Worm (Caenorhabditis elegans): ENCODE measurements around the gene ddo-3.
A peak's percentile ranks its signal among the peaks of the same experiment; 100 is the strongest.

The ddo-3 gene

DNA sequence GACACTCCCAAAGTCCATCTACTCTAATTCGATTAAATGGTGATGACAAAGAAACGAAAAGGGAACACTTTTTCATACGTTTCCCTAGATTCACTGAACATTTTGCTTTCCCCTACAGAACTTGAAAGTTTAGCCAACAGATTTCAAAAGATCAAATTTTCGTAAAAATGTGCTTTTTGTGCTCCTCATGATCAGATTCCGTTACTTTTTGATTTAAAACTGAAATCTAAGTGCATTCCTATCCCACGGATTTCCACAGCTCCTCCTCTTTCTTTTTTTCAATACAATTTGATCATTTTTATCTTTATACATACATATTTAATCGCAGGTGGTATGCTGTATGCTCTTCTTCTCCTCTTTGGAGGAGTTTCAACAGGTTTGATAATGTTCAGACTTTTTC, at the start of gene ddo-3:
TSS of gene ddo-3 (plus strand) at position 301 of the 400 bp plus-strand sequence.
- TF ChIP-seq rpc-1 (optimal IDR thresholded peaks at IDR 0.05) (no peak), rpc-1 (tag; optimal IDR thresholded peaks at IDR 0.05) (no peak), egl-44 (GFP tag; IDR thresholded peaks at IDR 0.05) (no peak), ztf-22 (GFP tag; optimal IDR thresholded peaks at IDR 0.05) (no peak), zfh-2 (GFP tag; conservative IDR thresholded peaks at IDR 0.05) (no peak), xnd-1 (tag; optimal IDR thresholded peaks at IDR 0.05) (no peak), F33H1.4 (GFP tag; IDR thresholded peaks at IDR 0.05) (no peak), sea-2 (GFP tag; IDR thresholded peaks at IDR 0.05) (no peak), F23B12.7 (tag; optimal IDR thresholded peaks at IDR 0.05; ENCODE audit: insufficient read depth) (no peak), dpff-1 (tag; optimal IDR thresholded peaks at IDR 0.05) (no peak), lsy-27 (tag; optimal IDR thresholded peaks at IDR 0.05; ENCODE audit: borderline replicate concordance, insufficient read depth) (no peak), F10E7.11 (tag; optimal IDR thresholded peaks at IDR 0.05) (no peak), Y56A3A.18 (GFP tag; IDR thresholded peaks at IDR 0.05) (no peak), rec-8 (tag; optimal IDR thresholded peaks at IDR 0.05) (no peak), dpl-1 (GFP tag; optimal IDR thresholded peaks at IDR 0.05) (no peak)

DNA sequence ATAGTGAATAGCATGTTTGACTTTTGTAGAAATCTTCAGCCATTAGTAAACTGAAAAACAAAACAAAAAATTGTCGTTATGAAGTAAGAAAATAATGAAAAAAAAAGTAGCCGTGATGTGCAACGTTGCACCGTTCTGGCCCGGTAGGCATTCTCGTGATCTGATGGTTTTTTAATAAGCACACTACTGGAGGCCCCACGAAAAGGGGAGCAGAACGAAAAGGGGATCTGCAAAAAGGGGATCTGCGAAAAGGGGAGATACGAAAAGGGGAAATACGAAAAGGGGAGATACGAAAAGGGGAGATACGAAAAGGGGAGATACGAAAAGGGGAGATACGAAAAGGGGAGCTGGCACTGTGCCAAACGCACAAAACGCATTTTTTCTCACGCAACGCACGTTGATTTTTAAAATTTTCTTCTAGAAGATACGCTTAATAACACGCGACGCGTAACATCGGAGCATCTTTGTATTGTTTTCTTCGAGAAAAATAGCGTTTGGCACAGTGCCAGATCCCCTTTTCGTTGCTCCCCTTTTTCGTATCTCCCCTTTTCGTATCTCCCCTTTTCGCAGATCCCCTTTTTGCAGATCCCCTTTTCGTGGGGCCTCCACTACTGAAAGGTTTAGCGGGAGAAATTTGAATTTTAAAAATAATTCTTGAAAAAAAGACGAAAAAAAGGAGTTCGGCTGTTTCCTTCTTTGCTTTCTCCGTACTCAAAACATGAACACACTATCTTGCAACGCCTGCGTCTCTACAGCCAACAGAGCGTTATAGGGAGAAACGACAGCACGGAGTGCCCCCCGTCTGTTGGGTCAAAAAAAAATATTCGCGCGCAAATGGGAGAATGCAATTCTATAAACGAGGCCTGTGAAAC, 36.2 kb upstream of the ddo-3 start, which contains the start of gene C09E7.7:
TSS of gene C09E7.7 (minus strand) at position 57 of the 872 bp plus-strand sequence.
- 0 out of 2 replicates have a peak, but pooled peaks have one; percentile 26 for TF ChIP-seq madf-3 (GFP tag; IDR thresholded peaks at IDR 0.05)
- peak; percentile 67 for TF ChIP-seq ztf-18 (tag; optimal IDR thresholded peaks at IDR 0.05)
- 0 out of 2 replicates have a peak, but pooled peaks have one; percentile 9 for TF ChIP-seq cebp-2 (GFP tag; IDR thresholded peaks at IDR 0.05)
- peak; percentile 94 for TF ChIP-seq hmg-1.2 (GFP tag; IDR thresholded peaks at IDR 0.05)
- TF ChIP-seq rec-8 (tag; optimal IDR thresholded peaks at IDR 0.05): peak in 1 of 2 experiments; percentile 5
- TF ChIP-seq B0336.3 (GFP tag; IDR thresholded peaks at IDR 0.05): peak; percentile 78
- TF ChIP-seq C06A6.2 (GFP tag; conservative IDR thresholded peaks at IDR 0.05): 0 out of 2 replicates have a peak, but pooled peaks have one; percentile 46
- peak; percentile 98 for TF ChIP-seq ceh-100 (GFP tag; IDR thresholded peaks at IDR 0.05)
- TF ChIP-seq bed-2 (GFP tag; IDR thresholded peaks at IDR 0.05): peak; percentile 86
- TF ChIP-seq egl-18 (GFP tag; IDR thresholded peaks at IDR 0.05): peak; percentile 48; the same call in 1 of the 2 replicates
- TF ChIP-seq ztf-25 (GFP tag; IDR thresholded peaks at IDR 0.05): peak; percentile 86; the same call in 1 of the 2 replicates
- peak; percentile 88 for TF ChIP-seq dox-1 (GFP tag; IDR thresholded peaks at IDR 0.05)
- TF ChIP-seq nhr-80 (tag; optimal IDR thresholded peaks at IDR 0.05): peak; percentile 39
- TF ChIP-seq pbrm-1 (GFP tag; IDR thresholded peaks at IDR 0.05): peak; percentile 70; the same call in 1 of the 2 replicates
- peak; percentile 79 for TF ChIP-seq mcd-1 (GFP tag; IDR thresholded peaks at IDR 0.05)
- TF ChIP-seq ztf-6 (GFP tag; IDR thresholded peaks at IDR 0.05): peak; percentile 75; the same call in 1 of the 2 replicates
- TF ChIP-seq atf-7 (tag; optimal IDR thresholded peaks at IDR 0.05): peak; percentile 57
- peak; percentile 9 for TF ChIP-seq tbp1 (GFP tag; optimal IDR thresholded peaks at IDR 0.05)
- TF ChIP-seq madf-10 (tag; optimal IDR thresholded peaks at IDR 0.05): peak; percentile 45
- peak; percentile 51; the same call in 1 of the 2 replicates for TF ChIP-seq Y79H2A.3 (GFP tag; conservative IDR thresholded peaks at IDR 0.05)
- TF ChIP-seq ceh-27 (GFP tag; optimal IDR thresholded peaks at IDR 0.05): peak; percentile 55
- peak; percentile 53 for TF ChIP-seq dpl-1 (GFP tag; optimal IDR thresholded peaks at IDR 0.05)
- peak; percentile 81 for TF ChIP-seq D2030.7 (GFP tag; IDR thresholded peaks at IDR 0.05)
- TF ChIP-seq hsf-1 (GFP tag; IDR thresholded peaks at IDR 0.05): peak; percentile 42; the same call in 1 of the 2 replicates
- TF ChIP-seq tlf-1 (GFP tag; optimal IDR thresholded peaks at IDR 0.05): peak; percentile 54
- TF ChIP-seq aptf-2 (GFP tag; conservative IDR thresholded peaks at IDR 0.05): peak; percentile 81
- TF ChIP-seq madf-6 (GFP tag; IDR thresholded peaks at IDR 0.05): peak; percentile 92
- peak; percentile 63 for TF ChIP-seq somi-1 (GFP tag; optimal IDR thresholded peaks at IDR 0.05)
- TF ChIP-seq lin-54 (GFP tag; optimal IDR thresholded peaks at IDR 0.05): peak; percentile 82
- peak; percentile 42; the same call in 1 of the 2 replicates for TF ChIP-seq hmg-20 (GFP tag; IDR thresholded peaks at IDR 0.05)
- peak; percentile 79 for TF ChIP-seq madf-8 (GFP tag; conservative IDR thresholded peaks at IDR 0.05)
- TF ChIP-seq lin-26 (GFP tag; IDR thresholded peaks at IDR 0.05): peak; percentile 82
